Fruit fly (Drosophila melanogaster) S2 (cell line): ENCODE results near the gene CG34428.

Experiments
- CG8478 ChIP-seq: fragments of >200 bp; optimal IDR thresholded peaks from 2 replicates; lab custom pipeline; 2018
- CTCF ChIP-seq, 2 experiments: fragments of >200 bp; optimal IDR thresholded peaks; 2 replicates each; lab custom pipeline; 2018

Gene CG34428

dm6 chr3L:13030055-13030634, 31.4 kb upstream of the CG34428 start:
- TF ChIP-seq CTCF (optimal IDR thresholded peaks at IDR 0.05; lab: Kevin White, UChicago) (no peak), CG8478 (lab: Kevin White, UChicago) (no peak)

dm6 chr3L:13031326-13031725, 30.2 kb upstream of the CG34428 start:
- no peak for TF ChIP-seq CTCF (optimal IDR thresholded peaks at IDR 0.05; lab: Kevin White, UChicago)
- TF ChIP-seq CG8478 (lab: Kevin White, UChicago): no peak

- TF ChIP-seq CTCF (optimal IDR thresholded peaks at IDR 0.05; lab: Kevin White, UChicago) (no peak), CG8478 (lab: Kevin White, UChicago) (no peak)
Observed at dm6 chr3L:13032085-13032914, 29.3 kb upstream of the CG34428 start.

dm6 chr3L:13032915-13033282, 28.7 kb upstream of the CG34428 start:
- TF ChIP-seq CTCF (optimal IDR thresholded peaks at IDR 0.05; lab: Kevin White, UChicago) (no peak), CG8478 (lab: Kevin White, UChicago) (no peak)

- TF ChIP-seq CTCF (optimal IDR thresholded peaks at IDR 0.05; lab: Kevin White, UChicago): no peak
- TF ChIP-seq CG8478 (lab: Kevin White, UChicago): no peak
Observed at dm6 chr3L:13033361-13033760, 28.2 kb upstream of the CG34428 start.

- peak; percentile 21 to 55 for TF ChIP-seq CTCF (optimal IDR thresholded peaks at IDR 0.05; lab: Kevin White, UChicago)
- TF ChIP-seq CG8478 (lab: Kevin White, UChicago): no peak
Observed at dm6 chr3L:13036706-13037457, 24.7 kb upstream of the CG34428 start, which contains the start of gene Srrm1. TSS of gene Srrm1 (plus strand) at chr3L:13036821.

dm6 chr3L:13040849-13041248, 20.7 kb upstream of the CG34428 start:
- no peak for TF ChIP-seq CG8478 (lab: Kevin White, UChicago)
- TF ChIP-seq CTCF (optimal IDR thresholded peaks at IDR 0.05; lab: Kevin White, UChicago): no peak

dm6 chr3L:13041292-13042067, 20.1 kb upstream of the CG34428 start, which contains the start of gene RpS4:
TSS of gene RpS4 (plus strand) at chr3L:13041756.
- peak in 1 of 2 experiments; percentile 41 for TF ChIP-seq CTCF (optimal IDR thresholded peaks at IDR 0.05; lab: Kevin White, UChicago)
- TF ChIP-seq CG8478 (lab: Kevin White, UChicago): no peak

dm6 chr3L:13044335-13044814, 17.2 kb upstream of the CG34428 start, which contains the start of gene Syx13:
TSS of gene Syx13 (plus strand) at chr3L:13044434.
- TF ChIP-seq CTCF (optimal IDR thresholded peaks at IDR 0.05; lab: Kevin White, UChicago) (no peak), CG8478 (lab: Kevin White, UChicago) (no peak)

- TF ChIP-seq CTCF (optimal IDR thresholded peaks at IDR 0.05; lab: Kevin White, UChicago) (no peak), CG8478 (lab: Kevin White, UChicago) (no peak)
Observed at dm6 chr3L:13046758-13047157, 14.8 kb upstream of the CG34428 start, which contains the start of gene CG11279. TSS of gene CG11279 (plus strand) at chr3L:13046977.

- no peak for TF ChIP-seq CTCF (optimal IDR thresholded peaks at IDR 0.05; lab: Kevin White, UChicago)
- no peak for TF ChIP-seq CG8478 (lab: Kevin White, UChicago)
Observed at dm6 chr3L:13049671-13050070, 11.9 kb upstream of the CG34428 start.

- TF ChIP-seq CG8478 (lab: Kevin White, UChicago): no peak
- TF ChIP-seq CTCF (optimal IDR thresholded peaks at IDR 0.05; lab: Kevin White, UChicago): no peak
Observed at dm6 chr3L:13050675-13051202, 10.8 kb upstream of the CG34428 start.

- TF ChIP-seq CG8478 (lab: Kevin White, UChicago) (no peak), CTCF (optimal IDR thresholded peaks at IDR 0.05; lab: Kevin White, UChicago) (no peak)
Observed at dm6 chr3L:13058429-13058828, 3.1 kb upstream of the CG34428 start.
